Fruit fly (Drosophila melanogaster) whole organism, embryonic: ENCODE data around the gene Hsp110.

ENCODE experiments used
- Aef1 ChIP-seq: fragments of 200-800 bp; sonication (Bioruptor generic); IDR thresholded peaks from 3 replicates; pipeline ENCODE4 v1.3.6; 2022; ENCODE audit warnings: missing biosample characterization, missing genetic modification characterization
- Bgb ChIP-seq: fragments of 200-800 bp; sonication (Bioruptor generic); IDR thresholded peaks from 2 replicates; pipeline ENCODE4 v1.3.6; 2022; ENCODE audit warnings: missing biosample characterization, missing genetic modification characterization; ENCODE audit not compliant: partially characterized antibody
- CG10147 ChIP-seq: fragments of 200-800 bp; sonication (Bioruptor generic); optimal IDR thresholded peaks from 2 replicates; lab custom pipeline; 2019; ENCODE audit warnings: missing biosample characterization, mild to moderate bottlenecking, missing genetic modification characterization, moderate library complexity
- CG10321 ChIP-seq: fragments of 200-800 bp; sonication (Bioruptor generic); IDR thresholded peaks from 2 replicates; pipeline ENCODE4 v1.3.6; 2022; ENCODE audit warnings: missing biosample characterization, missing genetic modification characterization
- CG12219 ChIP-seq: fragments of 200-800 bp; sonication (Bioruptor generic); optimal IDR thresholded peaks from 3 replicates; lab custom pipeline; 2018; ENCODE audit warnings: missing biosample characterization, mild to moderate bottlenecking, missing genetic modification characterization
- CG13123 ChIP-seq: fragments of 200-800 bp; sonication (Bioruptor generic); optimal IDR thresholded peaks from 2 replicates; lab custom pipeline; 2016; ENCODE audit warnings: missing biosample characterization, missing genetic modification characterization
- CG13287 ChIP-seq: fragments of 200-800 bp; sonication (Bioruptor generic); IDR thresholded peaks from 2 replicates; pipeline ENCODE4 v1.3.6; 2022; ENCODE audit warnings: missing biosample characterization, missing genetic modification characterization; ENCODE audit not compliant: partially characterized antibody
- CG15073 ChIP-seq: fragments of 200-800 bp; sonication (Bioruptor generic); optimal IDR thresholded peaks from 2 replicates; lab custom pipeline; 2016; ENCODE audit warnings: missing biosample characterization, missing genetic modification characterization
- CG16815 ChIP-seq: fragments of 200-800 bp; sonication (Bioruptor generic); optimal IDR thresholded peaks from 3 replicates; lab custom pipeline; 2017; ENCODE audit warnings: missing biosample characterization, mild to moderate bottlenecking, missing genetic modification characterization
- CG18011 ChIP-seq: fragments of 200-800 bp; sonication (Bioruptor generic); optimal IDR thresholded peaks from 2 replicates; lab custom pipeline; 2017; ENCODE audit warnings: missing biosample characterization, missing genetic modification characterization, mild to moderate bottlenecking, moderate library complexity, missing genotype
- CG18764 ChIP-seq: fragments of 200-800 bp; sonication (Bioruptor generic); optimal IDR thresholded peaks from 3 replicates; lab custom pipeline; 2016; ENCODE audit warnings: missing biosample characterization, missing genetic modification characterization
- CG2202 ChIP-seq: fragments of 200-800 bp; sonication (Bioruptor generic); optimal IDR thresholded peaks from 2 replicates; lab custom pipeline; 2018; ENCODE audit warnings: missing biosample characterization, mild to moderate bottlenecking, missing genetic modification characterization
- CG2678 ChIP-seq: fragments of 200-800 bp; sonication (Bioruptor generic); optimal IDR thresholded peaks from 3 replicates; lab custom pipeline; 2019; ENCODE audit warnings: missing biosample characterization, mild to moderate bottlenecking, missing genetic modification characterization, moderate library complexity
- CG30431 ChIP-seq: fragments of 200-800 bp; sonication (Bioruptor generic); optimal IDR thresholded peaks from 2 replicates; lab custom pipeline; 2017; ENCODE audit warnings: missing biosample characterization, missing genetic modification characterization
- CG31441 ChIP-seq: fragments of 200-800 bp; sonication (Bioruptor generic); IDR thresholded peaks from 2 replicates; pipeline ENCODE4 v1.3.6; 2022; ENCODE audit warnings: missing biosample characterization, missing genetic modification characterization
- CG32532 ChIP-seq: fragments of 200-800 bp; sonication (Bioruptor generic); IDR thresholded peaks from 2 replicates; pipeline ENCODE4 v1.3.6; 2022; ENCODE audit warnings: missing biosample characterization, missing genetic modification characterization
- CG7786 ChIP-seq: fragments of 200-800 bp; sonication (Bioruptor generic); optimal IDR thresholded peaks from 2 replicates; lab custom pipeline; 2016; ENCODE audit warnings: missing biosample characterization, missing genetic modification characterization
- CG9609 ChIP-seq: fragments of 200-800 bp; sonication (Bioruptor generic); optimal IDR thresholded peaks from 3 replicates; lab custom pipeline; 2016; ENCODE audit warnings: missing biosample characterization, missing genetic modification characterization
- CG9876 ChIP-seq: fragments of 200-800 bp; sonication (Bioruptor generic); optimal IDR thresholded peaks from 2 replicates; lab custom pipeline; 2016; ENCODE audit warnings: missing biosample characterization, missing genetic modification characterization
- D19B ChIP-seq: fragments of 200-800 bp; sonication (Bioruptor generic); optimal IDR thresholded peaks from 2 replicates; lab custom pipeline; 2017; ENCODE audit warnings: missing biosample characterization, mild to moderate bottlenecking, missing genetic modification characterization
- Dbx ChIP-seq: fragments of 200-800 bp; sonication (Bioruptor generic); IDR thresholded peaks from 3 replicates; pipeline ENCODE4 v1.3.6; 2022; ENCODE audit warnings: missing biosample characterization, missing genetic modification characterization
- Dip2 ChIP-seq: fragments of 200-800 bp; sonication (Bioruptor generic); IDR thresholded peaks from 2 replicates; pipeline ENCODE4 v1.3.6; 2022; ENCODE audit warnings: missing biosample characterization, missing genetic modification characterization
- Doc2 ChIP-seq: fragments of 200-800 bp; sonication (Bioruptor generic); IDR thresholded peaks from 2 replicates; pipeline ENCODE4 v1.3.6; 2022; ENCODE audit warnings: missing biosample characterization, missing genetic modification characterization
- E2f2 ChIP-seq: fragments of 200-800 bp; sonication (Bioruptor generic); IDR thresholded peaks from 2 replicates; pipeline ENCODE4 v1.3.6; 2022; ENCODE audit warnings: missing biosample characterization, missing genetic modification characterization
- Ets97D ChIP-seq: fragments of 200-800 bp; sonication (Bioruptor generic); optimal IDR thresholded peaks from 3 replicates; lab custom pipeline; 2016; ENCODE audit warnings: missing biosample characterization, missing genetic modification characterization
- Fer3 ChIP-seq: fragments of 200-800 bp; sonication (Bioruptor generic); optimal IDR thresholded peaks from 2 replicates; lab custom pipeline; 2018; ENCODE audit warnings: missing biosample characterization, mild to moderate bottlenecking, missing genetic modification characterization, moderate library complexity
- GATAe ChIP-seq: fragments of 200-800 bp; sonication (Bioruptor generic); conservative IDR thresholded peaks from 2 replicates; pipeline ENCODE4 v1.3.6; 2022; ENCODE audit warnings: missing biosample characterization, missing genetic modification characterization
- H2.0 ChIP-seq: fragments of 200-800 bp; sonication (Bioruptor generic); IDR thresholded peaks from 2 replicates; pipeline ENCODE4 v1.3.6; 2022; ENCODE audit warnings: missing biosample characterization, missing genetic modification characterization
- Hsf ChIP-seq: fragments of 200-800 bp; sonication (Bioruptor generic); optimal IDR thresholded peaks from 3 replicates; lab custom pipeline; 2016; ENCODE audit warnings: missing biosample characterization, missing genetic modification characterization
- Oli ChIP-seq: fragments of 200-800 bp; sonication (Bioruptor generic); optimal IDR thresholded peaks from 2 replicates; lab custom pipeline; 2018; ENCODE audit warnings: missing biosample characterization, mild to moderate bottlenecking, missing genetic modification characterization, moderate library complexity
- YL-1 ChIP-seq: fragments of 200-800 bp; sonication (Bioruptor generic); optimal IDR thresholded peaks from 3 replicates; lab custom pipeline; 2017; ENCODE audit warnings: missing biosample characterization, mild to moderate bottlenecking, missing genetic modification characterization
- ac ChIP-seq: fragments of 200-800 bp; sonication (Bioruptor generic); optimal IDR thresholded peaks from 3 replicates; lab custom pipeline; 2017; ENCODE audit warnings: missing biosample characterization, mild to moderate bottlenecking, missing genetic modification characterization
- bab2 ChIP-seq: fragments of 200-800 bp; sonication (Bioruptor generic); optimal IDR thresholded peaks from 2 replicates; lab custom pipeline; 2016; ENCODE audit warnings: missing biosample characterization, missing genetic modification characterization
- crol ChIP-seq: fragments of 200-800 bp; sonication (Bioruptor generic); IDR thresholded peaks from 2 replicates; pipeline ENCODE4 v1.3.6; 2022; ENCODE audit warnings: missing biosample characterization, missing genetic modification characterization
- dmrt99B ChIP-seq: fragments of 200-800 bp; sonication (Bioruptor generic); optimal IDR thresholded peaks from 2 replicates; lab custom pipeline; 2018; ENCODE audit warnings: missing biosample characterization, mild to moderate bottlenecking, missing genetic modification characterization, moderate library complexity
- ems ChIP-seq: fragments of 200-800 bp; sonication (Bioruptor generic); optimal IDR thresholded peaks from 3 replicates; lab custom pipeline; 2016; ENCODE audit warnings: missing biosample characterization, missing genetic modification characterization
- eve ChIP-seq, 2 experiments: fragments of >200 bp; optimal IDR thresholded peaks; 2 replicates each; lab custom pipeline; 2017; ENCODE audit warnings: missing biosample characterization in 2 of 2, missing genetic modification characterization in 2 of 2
- gsb ChIP-seq: fragments of 200-800 bp; sonication (Bioruptor generic); IDR thresholded peaks from 2 replicates; pipeline ENCODE4 v1.3.6; 2022; ENCODE audit warnings: missing biosample characterization, missing genetic modification characterization
- gt ChIP-seq: fragments of 200-800 bp; sonication (Bioruptor generic); IDR thresholded peaks from 2 replicates; pipeline ENCODE4 v1.3.6; 2022; ENCODE audit warnings: missing biosample characterization, missing genetic modification characterization
- ham ChIP-seq: fragments of 200-800 bp; sonication (Bioruptor generic); IDR thresholded peaks from 2 replicates; pipeline ENCODE4 v1.3.6; 2022; ENCODE audit warnings: missing biosample characterization, missing genetic modification characterization
- insv ChIP-seq, 2 experiments: fragments of 200-800 bp; sonication (Bioruptor generic); optimal IDR thresholded peaks; 3 replicates each; lab custom pipeline; 2016 to 2018; ENCODE audit warnings: missing biosample characterization in 2 of 2, missing genetic modification characterization in 2 of 2
- mam ChIP-seq: fragments of 200-800 bp; sonication (Bioruptor generic); optimal IDR thresholded peaks from 3 replicates; lab custom pipeline; 2016; ENCODE audit warnings: missing biosample characterization, missing genetic modification characterization
- nau ChIP-seq: fragments of 200-800 bp; sonication (Bioruptor generic); optimal IDR thresholded peaks from 3 replicates; lab custom pipeline; 2017; ENCODE audit warnings: missing biosample characterization, mild to moderate bottlenecking, missing genetic modification characterization, missing genetic modification reagents
- org-1 ChIP-seq: fragments of 200-800 bp; sonication (Bioruptor generic); optimal IDR thresholded peaks from 2 replicates; lab custom pipeline; 2017; ENCODE audit warnings: missing biosample characterization, missing genetic modification characterization
- phol ChIP-seq: fragments of 200-800 bp; sonication (Bioruptor generic); optimal IDR thresholded peaks from 3 replicates; lab custom pipeline; 2018; ENCODE audit warnings: missing biosample characterization, mild to moderate bottlenecking, missing genetic modification characterization, moderate library complexity
- pita ChIP-seq: fragments of 200-800 bp; sonication (Bioruptor generic); optimal IDR thresholded peaks from 2 replicates; lab custom pipeline; 2017; ENCODE audit warnings: missing biosample characterization, mild to moderate bottlenecking, missing genetic modification characterization
- sd ChIP-seq: fragments of 200-800 bp; sonication (Bioruptor generic); optimal IDR thresholded peaks from 3 replicates; lab custom pipeline; 2018; ENCODE audit warnings: missing biosample characterization, mild to moderate bottlenecking, missing genetic modification characterization, moderate library complexity
- sens-2 ChIP-seq: fragments of 200-800 bp; sonication (Bioruptor generic); IDR thresholded peaks from 2 replicates; pipeline ENCODE4 v1.3.6; 2022; ENCODE audit warnings: missing biosample characterization, missing genetic modification characterization
- sisA ChIP-seq: fragments of 200-800 bp; sonication (Bioruptor generic); IDR thresholded peaks from 2 replicates; pipeline ENCODE4 v1.3.6; 2022; ENCODE audit warnings: missing biosample characterization, missing genetic modification characterization
- slbo ChIP-seq: fragments of 200-800 bp; sonication (Bioruptor generic); IDR thresholded peaks from 2 replicates; pipeline ENCODE4 v1.3.6; 2022; ENCODE audit warnings: missing biosample characterization, missing genetic modification characterization
- yki ChIP-seq: fragments of >200 bp; optimal IDR thresholded peaks from 3 replicates; lab custom pipeline; 2018
- zfh1 ChIP-seq: fragments of 200-800 bp; sonication (Bioruptor generic); IDR thresholded peaks from 3 replicates; pipeline ENCODE4 v1.3.6; 2022; ENCODE audit warnings: missing biosample characterization, missing genetic modification characterization

Gene Hsp110

dm6 chr3L:14004963-14005458, 31.8 kb upstream of the Hsp110 start (continued):
- TF ChIP-seq Bgb (GFP tag; lab: Robert Waterston, UW) (peak; percentile 55; the same call in 1 of the 2 replicates), ham (GFP tag; lab: Robert Waterston, UW) (peak; percentile 78), pita (GFP tag; lab: Kevin White, UChicago) (no peak), Hsf (GFP tag; lab: Kevin White, UChicago) (peak; percentile 96), CG32532 (peak; percentile 87), crol (GFP tag; lab: Robert Waterston, UW) (peak; percentile 66), zfh1 (peak; percentile 94), CG9876 (GFP tag; lab: Kevin White, UChicago) (peak; percentile 87), D19B (no peak), Dbx (GFP tag; lab: Robert Waterston, UW) (peak; percentile 94), CG18011 (peak; percentile 78), Oli (tag; lab: Kevin White, UChicago) (peak; percentile 96), mam (GFP tag; lab: Kevin White, UChicago) (peak; percentile 97), CG13123 (GFP tag; lab: Kevin White, UChicago) (peak; percentile 90), Dip2 (GFP tag; lab: Robert Waterston, UW) (no peak; the same call in 1 of the 2 replicates), CG30431 (GFP tag; lab: Kevin White, UChicago) (peak; percentile 93), Fer3 (tag; lab: Kevin White, UChicago) (peak; percentile 94), Doc2 (GFP tag; lab: Robert Waterston, UW) (peak; percentile 87), slbo (peak; percentile 98), CG10147 (peak; percentile 88), insv (GFP tag; optimal IDR thresholded peaks at IDR 0.05; lab: Kevin White, UChicago) (peak; percentile 6 to 59), nau (GFP tag; lab: Kevin White, UChicago) (no peak), CG18764 (GFP tag; lab: Kevin White, UChicago) (peak; percentile 91), Ets97D (peak; percentile 81), sisA (peak; percentile 98), sd (tag; lab: Kevin White, UChicago) (peak; percentile 87), CG13287 (GFP tag; lab: Robert Waterston, UW) (no peak), CG9609 (GFP tag; lab: Kevin White, UChicago) (peak; percentile 96), YL-1 (GFP tag; lab: Kevin White, UChicago) (peak; percentile 74), GATAe (GFP tag; lab: Robert Waterston, UW) (peak; percentile 83), gt (GFP tag; lab: Robert Waterston, UW) (peak; percentile 78), CG2678 (peak; percentile 97), ac (GFP tag; lab: Kevin White, UChicago) (peak; percentile 43), phol (peak; percentile 95), CG2202 (peak; percentile 79), bab2 (GFP tag; lab: Kevin White, UChicago) (peak; percentile 97), CG12219 (peak; percentile 94), CG16815 (GFP tag; lab: Kevin White, UChicago) (peak; percentile 85), Aef1 (GFP tag; lab: Robert Waterston, UW) (peak; percentile 98), E2f2 (GFP tag; lab: Robert Waterston, UW) (peak; percentile 78), CG31441 (GFP tag; lab: Robert Waterston, UW) (peak; percentile 93), yki (lab: Kevin White, UChicago) (no peak), CG10321 (GFP tag; lab: Robert Waterston, UW) (peak; percentile 86), gsb (GFP tag; lab: Robert Waterston, UW) (peak; percentile 83), CG15073 (GFP tag; lab: Kevin White, UChicago) (peak; percentile 75), ems (GFP tag; lab: Kevin White, UChicago) (peak; percentile 97), org-1 (GFP tag; lab: Kevin White, UChicago) (peak; percentile 93), sens-2 (GFP tag; lab: Robert Waterston, UW) (peak; percentile 86), CG7786 (GFP tag; lab: Kevin White, UChicago) (peak; percentile 97), dmrt99B (tag; lab: Kevin White, UChicago) (peak; percentile 98), eve (GFP tag; optimal IDR thresholded peaks at IDR 0.05; lab: Kevin White, UChicago) (no peak), H2.0 (GFP tag; lab: Robert Waterston, UW) (peak; percentile 97)
